Fruit fly (Drosophila melanogaster): ENCODE results near the gene EMC5.

DNA sequence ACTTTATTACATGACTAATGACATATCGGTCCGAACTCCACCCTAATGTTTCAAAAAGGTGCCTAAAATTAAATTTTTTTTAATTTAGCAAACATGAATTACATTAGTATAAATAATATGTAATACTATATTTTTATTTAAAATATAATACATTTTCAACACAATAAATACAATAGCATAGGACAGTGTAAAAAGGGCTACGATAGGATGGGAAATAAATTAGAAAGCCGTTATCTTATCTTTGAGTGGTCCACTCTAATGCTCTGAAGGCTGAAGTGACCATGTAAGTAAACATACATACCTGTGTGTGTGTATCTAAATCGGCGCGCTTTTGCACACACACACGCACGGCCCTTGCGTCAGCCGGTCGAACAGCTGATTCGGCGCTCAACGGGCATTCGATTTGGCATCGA is 15.5 kb downstream of the EMC5 start, which contains the start of gene CG31793:
- TF ChIP-seq pan (optimal IDR thresholded peaks at IDR 0.05) (no peak), Mio (GFP tag; optimal IDR thresholded peaks at IDR 0.05) (no peak), h (GFP tag; optimal IDR thresholded peaks at IDR 0.05) (peak; percentile 63), foxo (GFP tag; optimal IDR thresholded peaks at IDR 0.05) (peak in 1 of 2 experiments; percentile 32), Vsx2 (GFP tag; optimal IDR thresholded peaks at IDR 0.05; ENCODE audit: partially characterized antibody) (no peak), CG9705 (GFP tag; optimal IDR thresholded peaks at IDR 0.05) (no peak), HLH106 (tag; optimal IDR thresholded peaks at IDR 0.05) (peak; percentile 57), Abd-B (GFP tag; optimal IDR thresholded peaks at IDR 0.05) (no peak), sv (GFP tag; optimal IDR thresholded peaks at IDR 0.05) (peak; percentile 22)

All from whole organism, wandering third instar larva.